Fruit fly (Drosophila melanogaster) whole organism, embryonic: Measurements from ENCODE around the gene Gart.

ENCODE experiments used
- Antp ChIP-seq: fragments of 200-800 bp; sonication (Bioruptor generic); optimal IDR thresholded peaks from 3 replicates; lab custom pipeline; 2016; ENCODE audit warnings: missing biosample characterization, missing genetic modification characterization
- Atf3 ChIP-seq: fragments of 200-800 bp; sonication (Bioruptor generic); optimal IDR thresholded peaks from 3 replicates; lab custom pipeline; 2016; ENCODE audit warnings: missing biosample characterization, missing genetic modification characterization
- Bgb ChIP-seq: fragments of 200-800 bp; sonication (Bioruptor generic); IDR thresholded peaks from 2 replicates; pipeline ENCODE4 v1.3.6; 2022; ENCODE audit warnings: missing biosample characterization, missing genetic modification characterization; ENCODE audit not compliant: partially characterized antibody
- CG10147 ChIP-seq: fragments of 200-800 bp; sonication (Bioruptor generic); optimal IDR thresholded peaks from 2 replicates; lab custom pipeline; 2019; ENCODE audit warnings: missing biosample characterization, mild to moderate bottlenecking, missing genetic modification characterization, moderate library complexity
- CG1024 ChIP-seq: fragments of 200-800 bp; sonication (Bioruptor generic); IDR thresholded peaks from 2 replicates; pipeline ENCODE4 v1.3.6; 2022; ENCODE audit warnings: missing biosample characterization, missing genetic modification characterization
- CG11247 ChIP-seq: fragments of 200-800 bp; sonication (Bioruptor generic); IDR thresholded peaks from 2 replicates; pipeline ENCODE4 v1.3.6; 2022; ENCODE audit warnings: missing biosample characterization, missing genetic modification characterization
- CG12236 ChIP-seq: fragments of 200-800 bp; sonication (Bioruptor generic); optimal IDR thresholded peaks from 2 replicates; lab custom pipeline; 2016; ENCODE audit warnings: missing biosample characterization, missing genetic modification characterization
- CG12391 ChIP-seq: fragments of 200-800 bp; sonication (Bioruptor generic); optimal IDR thresholded peaks from 3 replicates; lab custom pipeline; 2018; ENCODE audit warnings: missing biosample characterization, mild to moderate bottlenecking, missing genetic modification characterization, moderate library complexity
- CG12659 ChIP-seq: fragments of 200-800 bp; sonication (Bioruptor generic); optimal IDR thresholded peaks from 3 replicates; lab custom pipeline; 2017; ENCODE audit warnings: mild to moderate bottlenecking, missing biosample characterization, missing genetic modification reagents, missing genetic modification characterization
- CG13775 ChIP-seq: fragments of 200-800 bp; sonication (Bioruptor generic); optimal IDR thresholded peaks from 3 replicates; lab custom pipeline; 2017; ENCODE audit warnings: missing biosample characterization, mild to moderate bottlenecking, missing genetic modification characterization
- CG14965 ChIP-seq: fragments of 200-800 bp; sonication (Bioruptor generic); optimal IDR thresholded peaks from 2 replicates; lab custom pipeline; 2016; ENCODE audit warnings: missing biosample characterization, missing genetic modification characterization, borderline replicate concordance
- CG1602 ChIP-seq: fragments of 200-800 bp; sonication (Bioruptor generic); optimal IDR thresholded peaks from 3 replicates; lab custom pipeline; 2016; ENCODE audit warnings: missing biosample characterization, missing genetic modification characterization
- CG16779 ChIP-seq: fragments of 200-800 bp; sonication (Bioruptor generic); IDR thresholded peaks from 2 replicates; pipeline ENCODE4 v1.3.6; 2022; ENCODE audit warnings: missing biosample characterization, missing genetic modification characterization
- CG16863 ChIP-seq: fragments of 200-800 bp; sonication (Bioruptor generic); optimal IDR thresholded peaks from 3 replicates; lab custom pipeline; 2016; ENCODE audit warnings: missing biosample characterization, missing genetic modification characterization
- CG2199 ChIP-seq: fragments of 200-800 bp; sonication (Bioruptor generic); IDR thresholded peaks from 3 replicates; pipeline ENCODE4 v1.3.6; 2022; ENCODE audit warnings: missing biosample characterization, missing genetic modification characterization
- CG3065 ChIP-seq: fragments of 200-800 bp; sonication (Bioruptor generic); optimal IDR thresholded peaks from 2 replicates; lab custom pipeline; 2016; ENCODE audit warnings: missing biosample characterization, missing genetic modification characterization
- CG32767 ChIP-seq: fragments of 200-800 bp; sonication (Bioruptor generic); IDR thresholded peaks from 2 replicates; pipeline ENCODE4 v1.3.6; 2022; ENCODE audit warnings: missing biosample characterization, missing genetic modification characterization
- CG4360 ChIP-seq: fragments of 200-800 bp; sonication (Bioruptor generic); IDR thresholded peaks from 2 replicates; pipeline ENCODE4 v1.3.6; 2022; ENCODE audit warnings: missing biosample characterization, missing genetic modification characterization
- CG4820 ChIP-seq: fragments of 200-800 bp; sonication (Bioruptor generic); optimal IDR thresholded peaks from 3 replicates; lab custom pipeline; 2016; ENCODE audit warnings: missing biosample characterization, missing genetic modification characterization
- CG4854 ChIP-seq: fragments of 200-800 bp; sonication (Bioruptor generic); optimal IDR thresholded peaks from 2 replicates; lab custom pipeline; 2016; ENCODE audit warnings: missing biosample characterization, missing genetic modification characterization, inconsistent platforms
- CG6272 ChIP-seq: fragments of 200-800 bp; sonication (Bioruptor generic); IDR thresholded peaks from 2 replicates; pipeline ENCODE4 v1.3.6; 2022; ENCODE audit warnings: missing biosample characterization, missing genetic modification characterization
- CG6654 ChIP-seq: fragments of 200-800 bp; sonication (Bioruptor generic); optimal IDR thresholded peaks from 2 replicates; lab custom pipeline; 2017; ENCODE audit warnings: missing biosample characterization, mild to moderate bottlenecking, missing genetic modification characterization
- CkIIα-i1 ChIP-seq: fragments of 200-800 bp; sonication (Bioruptor generic); IDR thresholded peaks from 2 replicates; pipeline ENCODE4 v1.3.6; 2022; ENCODE audit warnings: missing biosample characterization, missing genetic modification characterization
- Deaf1 ChIP-seq: fragments of 200-800 bp; optimal IDR thresholded peaks from 3 replicates; lab custom pipeline; 2019; ENCODE audit warnings: missing biosample characterization, mild to moderate bottlenecking, missing genetic modification characterization, moderate library complexity
- Dfd ChIP-seq, 2 experiments: fragments of >200 bp; optimal IDR thresholded peaks; 2 replicates each; lab custom pipeline; 2017; ENCODE audit warnings: missing biosample characterization in 2 of 2, missing genetic modification characterization in 2 of 2
- HmgD ChIP-seq: fragments of 200-800 bp; sonication (Bioruptor generic); optimal IDR thresholded peaks from 3 replicates; lab custom pipeline; 2016; ENCODE audit warnings: missing biosample characterization, missing genetic modification characterization
- Hr51 ChIP-seq, 2 experiments: fragments of 200-800 bp; sonication (Bioruptor generic); optimal IDR thresholded peaks; 2 replicates in 1 of 2; 3 replicates in 1 of 2; lab custom pipeline; 2016 to 2018; ENCODE audit warnings: missing biosample characterization in 2 of 2, missing genetic modification characterization in 2 of 2, mild to moderate bottlenecking in 1 of 2, moderate library complexity in 1 of 2
- Lhr ChIP-seq: fragments of 200-800 bp; sonication (Bioruptor generic); optimal IDR thresholded peaks from 3 replicates; lab custom pipeline; 2017; ENCODE audit warnings: mild to moderate bottlenecking, missing biosample characterization, missing genetic modification reagents, missing genetic modification characterization
- PHDP ChIP-seq: fragments of 200-800 bp; sonication (Bioruptor generic); optimal IDR thresholded peaks from 3 replicates; lab custom pipeline; 2018; ENCODE audit warnings: missing biosample characterization, mild to moderate bottlenecking, missing genetic modification characterization, moderate library complexity
- Xrp1 ChIP-seq: fragments of 200-800 bp; sonication (Bioruptor generic); IDR thresholded peaks from 2 replicates; pipeline ENCODE4 v1.3.6; 2022; ENCODE audit warnings: missing biosample characterization, missing genetic modification characterization
- ash1 ChIP-seq: fragments of 200-800 bp; sonication (Bioruptor generic); optimal IDR thresholded peaks from 2 replicates; lab custom pipeline; 2018; ENCODE audit warnings: missing biosample characterization, mild to moderate bottlenecking, missing genetic modification characterization
- chif ChIP-seq, 2 experiments: fragments of 200-800 bp; sonication (Bioruptor generic); optimal IDR thresholded peaks; 3 replicates each; lab custom pipeline; 2016; ENCODE audit warnings: missing biosample characterization in 2 of 2, missing genetic modification characterization in 2 of 2
- croc ChIP-seq: fragments of 200-800 bp; sonication (Bioruptor generic); conservative IDR thresholded peaks from 3 replicates; pipeline ENCODE4 v1.3.6; 2022; ENCODE audit warnings: missing biosample characterization, missing genetic modification characterization
- dimm ChIP-seq: fragments of 200-800 bp; sonication (Bioruptor generic); IDR thresholded peaks from 2 replicates; pipeline ENCODE4 v1.3.6; 2022; ENCODE audit warnings: missing biosample characterization, missing genetic modification characterization
- fru ChIP-seq: fragments of >200 bp; optimal IDR thresholded peaks from 2 replicates; lab custom pipeline; 2017
- gce ChIP-seq: fragments of 200-800 bp; sonication (Bioruptor generic); IDR thresholded peaks from 3 replicates; pipeline ENCODE4 v1.3.6; 2022; ENCODE audit warnings: missing biosample characterization, missing genetic modification characterization
- ham ChIP-seq: fragments of 200-800 bp; sonication (Bioruptor generic); IDR thresholded peaks from 2 replicates; pipeline ENCODE4 v1.3.6; 2022; ENCODE audit warnings: missing biosample characterization, missing genetic modification characterization
- kni ChIP-seq: fragments of 200-800 bp; sonication (Bioruptor generic); optimal IDR thresholded peaks from 3 replicates; lab custom pipeline; 2017; ENCODE audit warnings: mild to moderate bottlenecking, missing biosample characterization, missing genetic modification reagents, missing genetic modification characterization
- nau ChIP-seq: fragments of 200-800 bp; sonication (Bioruptor generic); optimal IDR thresholded peaks from 3 replicates; lab custom pipeline; 2017; ENCODE audit warnings: missing biosample characterization, mild to moderate bottlenecking, missing genetic modification characterization, missing genetic modification reagents
- pb ChIP-seq: fragments of 200-800 bp; sonication (Bioruptor generic); optimal IDR thresholded peaks from 3 replicates; lab custom pipeline; 2016; ENCODE audit warnings: missing biosample characterization, missing genetic modification characterization
- pho ChIP-seq: fragments of 200-800 bp; sonication (Bioruptor generic); optimal IDR thresholded peaks from 2 replicates; lab custom pipeline; 2016; ENCODE audit warnings: missing biosample characterization, missing genetic modification characterization
- prd ChIP-seq, 3 experiments: fragments of >200 bp in 2 of 3; fragments of 200-800 bp in 1 of 3; sonication (Bioruptor generic) in 1 of 3; optimal IDR thresholded peaks in 2 of 3; IDR thresholded peaks in 1 of 3; 2 replicates in 2 of 3; 3 replicates in 1 of 3; pipeline versions ENCODE4 v1.3.6 to Lab custom; 2017 to 2022; ENCODE audit warnings: missing biosample characterization in 1 of 3, missing genetic modification characterization in 1 of 3
- row ChIP-seq: fragments of 200-800 bp; sonication (Bioruptor generic); IDR thresholded peaks from 3 replicates; pipeline ENCODE4 v1.3.6; 2022; ENCODE audit warnings: missing biosample characterization, missing genetic modification characterization
- slbo ChIP-seq: fragments of 200-800 bp; sonication (Bioruptor generic); IDR thresholded peaks from 2 replicates; pipeline ENCODE4 v1.3.6; 2022; ENCODE audit warnings: missing biosample characterization, missing genetic modification characterization
- sob ChIP-seq: fragments of 200-800 bp; sonication (Bioruptor generic); IDR thresholded peaks from 2 replicates; pipeline ENCODE4 v1.3.6; 2022; ENCODE audit warnings: missing biosample characterization, missing genetic modification characterization
- tap ChIP-seq: fragments of 200-800 bp; optimal IDR thresholded peaks from 3 replicates; lab custom pipeline; 2019; ENCODE audit warnings: missing biosample characterization, mild to moderate bottlenecking, missing genetic modification characterization, moderate library complexity
- tin ChIP-seq: fragments of 200-800 bp; sonication (Bioruptor generic); optimal IDR thresholded peaks from 3 replicates; lab custom pipeline; 2016; ENCODE audit warnings: missing biosample characterization, missing genetic modification characterization
- tio ChIP-seq: fragments of 200-800 bp; sonication (Bioruptor generic); optimal IDR thresholded peaks from 2 replicates; lab custom pipeline; 2017; ENCODE audit warnings: missing biosample characterization, missing genetic modification characterization, inconsistent platforms
- trh ChIP-seq: fragments of 200-800 bp; sonication (Bioruptor generic); optimal IDR thresholded peaks from 2 replicates; lab custom pipeline; 2016; ENCODE audit warnings: missing biosample characterization, missing genetic modification characterization
- wek ChIP-seq: fragments of 200-800 bp; sonication (Bioruptor generic); optimal IDR thresholded peaks from 3 replicates; lab custom pipeline; 2018; ENCODE audit warnings: missing biosample characterization, mild to moderate bottlenecking, missing genetic modification characterization, moderate library complexity

Gart gene

DNA sequence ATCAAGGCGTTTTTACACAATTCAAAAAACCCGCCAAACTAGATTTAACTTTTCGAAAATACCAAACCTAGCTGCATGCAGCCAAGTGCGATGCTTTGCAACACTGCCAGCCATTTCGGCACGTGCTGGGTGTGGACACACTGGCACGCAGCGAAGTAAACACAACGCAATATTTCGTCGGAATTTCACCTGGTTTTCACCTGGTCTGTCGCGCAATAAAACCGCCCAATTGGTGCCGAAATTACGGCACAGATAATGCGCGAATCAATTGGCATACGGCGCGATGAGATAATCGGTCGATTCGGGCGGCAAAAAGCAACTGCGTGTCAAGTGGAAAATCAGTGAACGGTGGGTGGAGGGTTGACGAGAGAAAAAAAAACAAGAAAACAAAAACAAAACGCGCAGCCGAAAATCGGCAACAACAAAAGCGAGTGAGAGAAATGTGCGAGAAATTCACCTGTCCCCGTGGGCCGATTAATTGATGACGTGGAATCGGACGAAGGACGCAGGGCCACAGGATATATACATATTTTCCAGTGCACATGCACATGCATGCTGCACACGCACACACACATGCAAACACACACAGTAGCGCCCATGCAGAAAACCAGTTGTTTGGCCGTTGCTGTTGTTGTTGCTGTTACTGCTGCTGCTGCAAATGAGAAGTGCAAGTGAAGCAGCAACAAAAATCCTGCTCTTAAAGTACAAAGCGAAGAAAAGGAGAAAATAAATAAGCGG is 32.7 kb upstream of the Gart start, which contains the start of gene Mnn1 (continued):
- TF ChIP-seq Deaf1 (tag; lab: Kevin White, UChicago) = no peak
- no peak for TF ChIP-seq CG1024 (GFP tag; lab: Robert Waterston, UW)
- TF ChIP-seq Atf3 = peak; percentile 58
- no peak for TF ChIP-seq tap (tag; lab: Kevin White, UChicago)
- no peak for TF ChIP-seq tio (GFP tag; lab: Kevin White, UChicago)
- no peak for TF ChIP-seq ash1
- no peak for TF ChIP-seq fru (lab: Kevin White, UChicago)
- peak; percentile 44 for TF ChIP-seq pb
- TF ChIP-seq Lhr (GFP tag; lab: Kevin White, UChicago) = peak; percentile 59
- no peak for TF ChIP-seq CG12236 (GFP tag; lab: Kevin White, UChicago)
- TF ChIP-seq CG32767 (GFP tag; lab: Robert Waterston, UW) = no peak
- peak; percentile 24 for TF ChIP-seq pho (GFP tag; lab: Kevin White, UChicago)
- TF ChIP-seq CG11247 = 0 out of 2 replicates have a peak, but pooled peaks have one; percentile 5
- TF ChIP-seq tin = peak; percentile 13
- TF ChIP-seq dimm (GFP tag; lab: Robert Waterston, UW) = no peak
- TF ChIP-seq CG10147 (GFP tag; lab: Kevin White, UChicago) = no peak
- peak; percentile 43 for TF ChIP-seq Antp (GFP tag; lab: Kevin White, UChicago)
- no peak for TF ChIP-seq kni (GFP tag; lab: Kevin White, UChicago)
- TF ChIP-seq ham (GFP tag; lab: Robert Waterston, UW) = no peak
- TF ChIP-seq Hr51 (GFP tag; optimal IDR thresholded peaks at IDR 0.05; lab: Kevin White, UChicago) = peak in 1 of 2 experiments; percentile 63
- TF ChIP-seq CG1602 (GFP tag; lab: Kevin White, UChicago) = no peak
- peak; percentile 26; the same call in 1 of the 2 replicates for TF ChIP-seq Xrp1 (GFP tag; lab: Robert Waterston, UW)
- TF ChIP-seq slbo = peak; percentile 56
- TF ChIP-seq CG4854 (GFP tag; lab: Kevin White, UChicago) = peak; percentile 37
- no peak for TF ChIP-seq CG6272 (GFP tag; lab: Robert Waterston, UW)
- no peak for TF ChIP-seq CG6654 (GFP tag; lab: Kevin White, UChicago)
- no peak for TF ChIP-seq nau (GFP tag; lab: Kevin White, UChicago)
- TF ChIP-seq HmgD = peak; percentile 52
- TF ChIP-seq CG12391 (tag; lab: Kevin White, UChicago) = peak; percentile 21
- TF ChIP-seq row = peak; percentile 16; the same call in 1 of the 3 replicates
- TF ChIP-seq prd (optimal IDR thresholded peaks at IDR 0.05; lab: Kevin White, UChicago) = no peak
- TF ChIP-seq prd (GFP tag; IDR thresholded peaks at IDR 0.05; lab: Robert Waterston, UW) = peak; percentile 8; the same call in 1 of the 3 replicates
- peak; percentile 56; the same call in 1 of the 2 replicates for TF ChIP-seq Bgb (GFP tag; lab: Robert Waterston, UW)
- TF ChIP-seq CG16779 = no peak
- TF ChIP-seq CG3065 (GFP tag; lab: Kevin White, UChicago) = peak; percentile 3
- peak; percentile 30 for TF ChIP-seq sob
- TF ChIP-seq wek (GFP tag; lab: Kevin White, UChicago) = no peak
- TF ChIP-seq CG2199 (GFP tag; lab: Robert Waterston, UW) = peak; percentile 26; the same call in 1 of the 3 replicates
- TF ChIP-seq CkIIα-i1 (GFP tag; lab: Robert Waterston, UW) = no peak
- peak; percentile 89 for TF ChIP-seq CG4360
- TF ChIP-seq CG4820 (GFP tag; lab: Kevin White, UChicago) = peak; percentile 10
- no peak for TF ChIP-seq Dfd (GFP tag; optimal IDR thresholded peaks at IDR 0.05; lab: Kevin White, UChicago)
- TF ChIP-seq chif (GFP tag; optimal IDR thresholded peaks at IDR 0.05; lab: Kevin White, UChicago) = peak; percentile 17 to 34
- TF ChIP-seq gce = no peak
- TF ChIP-seq CG14965 (GFP tag; lab: Kevin White, UChicago) = no peak
- TF ChIP-seq CG12659 (GFP tag; lab: Kevin White, UChicago) = peak; percentile 71
- TF ChIP-seq trh (GFP tag; lab: Kevin White, UChicago) = no peak
- TF ChIP-seq CG16863 (GFP tag; lab: Kevin White, UChicago) = no peak
- no peak for TF ChIP-seq PHDP (tag; lab: Kevin White, UChicago)
- no peak for TF ChIP-seq CG13775
- TF ChIP-seq croc (GFP tag; lab: Robert Waterston, UW) = no peak
